Fruit fly (Drosophila melanogaster) whole organism, embryonic: ENCODE results near the gene Tom40.

Experiments used
- Bteb2 ChIP-seq: fragments of 200-800 bp; sonication (Bioruptor generic); optimal IDR thresholded peaks from 2 replicates; lab custom pipeline; 2016; ENCODE audit warnings: missing biosample characterization, missing genetic modification characterization
- CG10209 ChIP-seq: fragments of 200-800 bp; sonication (Bioruptor generic); optimal IDR thresholded peaks from 3 replicates; lab custom pipeline; 2017; ENCODE audit warnings: missing biosample characterization, mild to moderate bottlenecking, missing genetic modification characterization, missing genetic modification reagents
- CG10274 ChIP-seq: fragments of 200-800 bp; sonication (Bioruptor generic); optimal IDR thresholded peaks from 3 replicates; lab custom pipeline; 2017; ENCODE audit warnings: missing biosample characterization, mild to moderate bottlenecking, missing genetic modification characterization
- CG11093 ChIP-seq: fragments of 200-800 bp; sonication (Bioruptor generic); IDR thresholded peaks from 3 replicates; pipeline ENCODE4 v1.3.6; 2022; ENCODE audit warnings: missing biosample characterization, missing genetic modification characterization
- CG11247 ChIP-seq: fragments of 200-800 bp; sonication (Bioruptor generic); IDR thresholded peaks from 2 replicates; pipeline ENCODE4 v1.3.6; 2022; ENCODE audit warnings: missing biosample characterization, missing genetic modification characterization
- CG1233 ChIP-seq: fragments of 200-800 bp; sonication (Bioruptor generic); optimal IDR thresholded peaks from 4 replicates; lab custom pipeline; 2018; ENCODE audit warnings: missing biosample characterization, mild to moderate bottlenecking, missing genetic modification characterization
- CG13775 ChIP-seq: fragments of 200-800 bp; sonication (Bioruptor generic); optimal IDR thresholded peaks from 3 replicates; lab custom pipeline; 2017; ENCODE audit warnings: missing biosample characterization, mild to moderate bottlenecking, missing genetic modification characterization
- CG15479 ChIP-seq: fragments of 200-800 bp; sonication (Bioruptor generic); optimal IDR thresholded peaks from 3 replicates; lab custom pipeline; 2019; ENCODE audit warnings: missing biosample characterization, mild to moderate bottlenecking, missing genetic modification characterization, moderate library complexity
- CG17361 ChIP-seq: fragments of 200-800 bp; sonication (Bioruptor generic); IDR thresholded peaks from 3 replicates; pipeline ENCODE4 v1.3.6; 2022; ENCODE audit warnings: missing biosample characterization, missing genetic modification characterization
- CG17568 ChIP-seq: fragments of 200-800 bp; sonication (Bioruptor generic); optimal IDR thresholded peaks from 2 replicates; lab custom pipeline; 2018; ENCODE audit warnings: missing biosample characterization, mild to moderate bottlenecking, missing genetic modification characterization, moderate library complexity
- CG33213 ChIP-seq: fragments of 200-800 bp; sonication (Bioruptor generic); optimal IDR thresholded peaks from 3 replicates; lab custom pipeline; 2016; ENCODE audit warnings: missing biosample characterization, missing genetic modification characterization
- CG34376 ChIP-seq: fragments of 200-800 bp; sonication (Bioruptor generic); optimal IDR thresholded peaks from 2 replicates; lab custom pipeline; 2018; ENCODE audit warnings: missing biosample characterization, mild to moderate bottlenecking, missing genetic modification characterization
- CG4820 ChIP-seq: fragments of 200-800 bp; sonication (Bioruptor generic); optimal IDR thresholded peaks from 3 replicates; lab custom pipeline; 2016; ENCODE audit warnings: missing biosample characterization, missing genetic modification characterization
- CG6854 ChIP-seq: fragments of 200-800 bp; sonication (Bioruptor generic); optimal IDR thresholded peaks from 3 replicates; lab custom pipeline; 2017; ENCODE audit warnings: missing biosample characterization, mild to moderate bottlenecking, missing genetic modification characterization
- CG8290 ChIP-seq, 3 experiments: fragments of 200-800 bp; sonication (Bioruptor generic); optimal IDR thresholded peaks; 2 replicates each; lab custom pipeline; 2016 to 2019; ENCODE audit warnings: missing biosample characterization in 3 of 3, missing genetic modification characterization in 3 of 3, mild to moderate bottlenecking in 2 of 3, moderate library complexity in 1 of 3
- CG8765 ChIP-seq: fragments of 200-800 bp; sonication (Bioruptor generic); IDR thresholded peaks from 2 replicates; pipeline ENCODE4 v1.3.6; 2022; ENCODE audit warnings: missing biosample characterization, missing genetic modification characterization
- CG9215 ChIP-seq: fragments of 200-800 bp; sonication (Bioruptor generic); IDR thresholded peaks from 2 replicates; pipeline ENCODE4 v1.3.6; 2022; ENCODE audit warnings: missing biosample characterization, missing genetic modification characterization
- CG9609 ChIP-seq: fragments of 200-800 bp; sonication (Bioruptor generic); optimal IDR thresholded peaks from 3 replicates; lab custom pipeline; 2016; ENCODE audit warnings: missing biosample characterization, missing genetic modification characterization
- CG9727 ChIP-seq: fragments of 200-800 bp; sonication (Bioruptor generic); optimal IDR thresholded peaks from 3 replicates; lab custom pipeline; 2017; ENCODE audit warnings: missing biosample characterization, mild to moderate bottlenecking, missing genetic modification characterization
- CoRest ChIP-seq: fragments of 200-800 bp; sonication (Bioruptor generic); optimal IDR thresholded peaks from 3 replicates; lab custom pipeline; 2018; ENCODE audit warnings: missing biosample characterization, mild to moderate bottlenecking, missing genetic modification characterization, moderate library complexity
- Dad ChIP-seq: fragments of 200-800 bp; sonication (Bioruptor generic); optimal IDR thresholded peaks from 3 replicates; lab custom pipeline; 2016; ENCODE audit warnings: missing biosample characterization, missing genetic modification characterization
- Dip2 ChIP-seq: fragments of 200-800 bp; sonication (Bioruptor generic); IDR thresholded peaks from 2 replicates; pipeline ENCODE4 v1.3.6; 2022; ENCODE audit warnings: missing biosample characterization, missing genetic modification characterization
- Doc2 ChIP-seq: fragments of 200-800 bp; sonication (Bioruptor generic); IDR thresholded peaks from 2 replicates; pipeline ENCODE4 v1.3.6; 2022; ENCODE audit warnings: missing biosample characterization, missing genetic modification characterization
- Elba2 ChIP-seq: fragments of 200-800 bp; sonication (Bioruptor generic); optimal IDR thresholded peaks from 3 replicates; lab custom pipeline; 2016; ENCODE audit warnings: missing biosample characterization, missing genetic modification characterization
- GATAe ChIP-seq: fragments of 200-800 bp; sonication (Bioruptor generic); conservative IDR thresholded peaks from 2 replicates; pipeline ENCODE4 v1.3.6; 2022; ENCODE audit warnings: missing biosample characterization, missing genetic modification characterization
- Hsf ChIP-seq: fragments of 200-800 bp; sonication (Bioruptor generic); optimal IDR thresholded peaks from 3 replicates; lab custom pipeline; 2016; ENCODE audit warnings: missing biosample characterization, missing genetic modification characterization
- Lim3 ChIP-seq: fragments of 200-800 bp; sonication (Bioruptor generic); IDR thresholded peaks from 2 replicates; pipeline ENCODE4 v1.3.6; 2022; ENCODE audit warnings: missing biosample characterization, missing genetic modification characterization
- MTF-1 ChIP-seq: fragments of 200-800 bp; sonication (Bioruptor generic); optimal IDR thresholded peaks from 2 replicates; lab custom pipeline; 2018; ENCODE audit warnings: missing biosample characterization, mild to moderate bottlenecking, missing genetic modification characterization, borderline replicate concordance
- Max ChIP-seq: fragments of 200-800 bp; sonication (Bioruptor generic); optimal IDR thresholded peaks from 2 replicates; lab custom pipeline; 2016; ENCODE audit warnings: missing biosample characterization, mild to moderate bottlenecking, missing genetic modification characterization
- Med ChIP-seq: fragments of 200-800 bp; sonication (Bioruptor generic); peaks from one replicate; lab custom pipeline; 2016; ENCODE audit warnings: missing biosample characterization, missing genetic modification characterization, mild to moderate bottlenecking, inconsistent platforms, moderate library complexity
- NK7.1 ChIP-seq: fragments of 200-800 bp; sonication (Bioruptor generic); optimal IDR thresholded peaks from 3 replicates; lab custom pipeline; 2016; ENCODE audit warnings: missing biosample characterization, missing genetic modification characterization
- Neu2 ChIP-seq: fragments of 200-800 bp; sonication (Bioruptor generic); optimal IDR thresholded peaks from 3 replicates; lab custom pipeline; 2016; ENCODE audit warnings: missing biosample characterization, missing genetic modification characterization, borderline replicate concordance
- Stat92E ChIP-seq, 3 experiments: fragments of >200 bp in 2 of 3; fragments of 200-800 bp in 1 of 3; sonication (Bioruptor generic) in 1 of 3; optimal IDR thresholded peaks; 2 replicates each; lab custom pipeline; 2017 to 2019; ENCODE audit warnings: missing biosample characterization in 3 of 3, missing genetic modification characterization in 3 of 3, mild to moderate bottlenecking in 1 of 3, moderate library complexity in 1 of 3
- ac ChIP-seq: fragments of 200-800 bp; sonication (Bioruptor generic); optimal IDR thresholded peaks from 3 replicates; lab custom pipeline; 2017; ENCODE audit warnings: missing biosample characterization, mild to moderate bottlenecking, missing genetic modification characterization
- aop ChIP-seq: fragments of 200-800 bp; sonication (Bioruptor generic); IDR thresholded peaks from 2 replicates; pipeline ENCODE4 v1.3.6; 2022; ENCODE audit warnings: missing biosample characterization, missing genetic modification characterization
- bab2 ChIP-seq: fragments of 200-800 bp; sonication (Bioruptor generic); optimal IDR thresholded peaks from 2 replicates; lab custom pipeline; 2016; ENCODE audit warnings: missing biosample characterization, missing genetic modification characterization
- bigmax ChIP-seq: fragments of 200-800 bp; sonication (Bioruptor generic); optimal IDR thresholded peaks from 2 replicates; lab custom pipeline; 2018; ENCODE audit warnings: missing biosample characterization, mild to moderate bottlenecking, missing genetic modification characterization
- cad ChIP-seq: fragments of >200 bp; optimal IDR thresholded peaks from 2 replicates; lab custom pipeline; 2017; ENCODE audit warnings: missing biosample characterization, missing genetic modification characterization
- gsb ChIP-seq: fragments of 200-800 bp; sonication (Bioruptor generic); IDR thresholded peaks from 2 replicates; pipeline ENCODE4 v1.3.6; 2022; ENCODE audit warnings: missing biosample characterization, missing genetic modification characterization
- inv ChIP-seq: fragments of 200-800 bp; sonication (Bioruptor generic); IDR thresholded peaks from 2 replicates; pipeline ENCODE4 v1.3.6; 2022; ENCODE audit warnings: missing biosample characterization, missing genetic modification characterization; ENCODE audit not compliant: partially characterized antibody
- lilli ChIP-seq: fragments of 200-800 bp; sonication (Bioruptor generic); optimal IDR thresholded peaks from 3 replicates; lab custom pipeline; 2016; ENCODE audit warnings: missing biosample characterization, missing genetic modification characterization
- luna ChIP-seq: fragments of 200-800 bp; sonication (Bioruptor generic); optimal IDR thresholded peaks from 2 replicates; lab custom pipeline; 2016; ENCODE audit warnings: missing biosample characterization, missing genetic modification characterization
- onecut ChIP-seq: fragments of 200-800 bp; sonication (Bioruptor generic); IDR thresholded peaks from 2 replicates; pipeline ENCODE4 v1.3.6; 2022; ENCODE audit warnings: missing biosample characterization, missing genetic modification characterization
- ranshi ChIP-seq: fragments of 200-800 bp; sonication (Bioruptor generic); IDR thresholded peaks from 2 replicates; pipeline ENCODE4 v1.3.6; 2022; ENCODE audit warnings: missing biosample characterization, missing genetic modification characterization
- rib ChIP-seq: fragments of 200-800 bp; sonication (Bioruptor generic); IDR thresholded peaks from 2 replicates; pipeline ENCODE4 v1.3.6; 2022; ENCODE audit warnings: missing biosample characterization, missing genetic modification characterization
- salm ChIP-seq: fragments of 200-800 bp; sonication (Bioruptor generic); optimal IDR thresholded peaks from 2 replicates; lab custom pipeline; 2018; ENCODE audit warnings: missing biosample characterization, mild to moderate bottlenecking, missing genetic modification characterization
- tgo ChIP-seq: fragments of 200-800 bp; sonication (Bioruptor generic); IDR thresholded peaks from 3 replicates; pipeline ENCODE4 v1.3.6; 2022; ENCODE audit warnings: missing biosample characterization, missing genetic modification characterization
- vvl ChIP-seq: fragments of 200-800 bp; sonication (Bioruptor generic); IDR thresholded peaks from 2 replicates; pipeline ENCODE4 v1.3.6; 2022; ENCODE audit warnings: missing biosample characterization, missing genetic modification characterization

Tom40 gene

dm6 chrX:7705175-7706097 is 31.3 kb upstream of the Tom40 start:
- TF ChIP-seq CG17568 (peak; percentile 72), Max (peak; percentile 96), Bteb2 (GFP tag; lab: Kevin White, UChicago) (peak; percentile 75), CG9215 (GFP tag; lab: Robert Waterston, UW) (peak; percentile 87), CG13775 (peak; percentile 94), ranshi (GFP tag; lab: Robert Waterston, UW) (peak; percentile 84), gsb (GFP tag; lab: Robert Waterston, UW) (peak; percentile 79), Doc2 (0 out of 2 replicates have a peak, but pooled peaks have one; percentile 31), cad (GFP tag; lab: Kevin White, UChicago) (no peak), CG11247 (GFP tag; lab: Robert Waterston, UW) (peak; percentile 69; the same call in 1 of the 2 replicates), Stat92E (GFP tag; optimal IDR thresholded peaks at IDR 0.05; lab: Kevin White, UChicago) (peak in 1 of 3 experiments; percentile 71), NK7.1 (GFP tag; lab: Kevin White, UChicago) (peak; percentile 59), CG9727 (GFP tag; lab: Kevin White, UChicago) (peak; percentile 98), rib (GFP tag; lab: Robert Waterston, UW) (0 out of 2 replicates have a peak, but pooled peaks have one; percentile 52), CG4820 (GFP tag; lab: Kevin White, UChicago) (peak; percentile 92), GATAe (peak; percentile 53; the same call in 1 of the 2 replicates), CG33213 (GFP tag; lab: Kevin White, UChicago) (peak; percentile 26), CG10209 (peak; percentile 96), ac (peak; percentile 78), Neu2 (GFP tag; lab: Kevin White, UChicago) (no peak), aop (GFP tag; lab: Robert Waterston, UW) (no peak), CG6854 (GFP tag; lab: Kevin White, UChicago) (peak; percentile 93), CG17361 (peak; percentile 99), CG11093 (GFP tag; lab: Robert Waterston, UW) (peak; percentile 78; the same call in 2 of the 3 replicates), CG1233 (GFP tag; lab: Kevin White, UChicago) (peak; percentile 93), MTF-1 (GFP tag; lab: Kevin White, UChicago) (peak; percentile 69), onecut (GFP tag; lab: Robert Waterston, UW) (peak; percentile 77), bigmax (no peak), Dip2 (GFP tag; lab: Robert Waterston, UW) (no peak), CG10274 (peak; percentile 87), CG8290 (GFP tag; optimal IDR thresholded peaks at IDR 0.05; lab: Kevin White, UChicago) (peak; percentile 90), CG8290 (tag; optimal IDR thresholded peaks at IDR 0.05; lab: Kevin White, UChicago) (peak; percentile 57 to 85), Hsf (GFP tag; lab: Kevin White, UChicago) (peak; percentile 90), bab2 (peak; percentile 83), Med (GFP tag; lab: Kevin White, UChicago) (peak; percentile 96), tgo (GFP tag; lab: Robert Waterston, UW) (peak; percentile 84), lilli (GFP tag; lab: Kevin White, UChicago) (peak; percentile 95), CG15479 (GFP tag; lab: Kevin White, UChicago) (no peak), CG8765 (peak; percentile 54; the same call in 1 of the 2 replicates), vvl (GFP tag; lab: Robert Waterston, UW) (peak; percentile 88), Elba2 (GFP tag; lab: Kevin White, UChicago) (peak; percentile 8), luna (no peak), CG9609 (peak; percentile 80), salm (tag; lab: Kevin White, UChicago) (peak; percentile 89), CG34376 (GFP tag; lab: Kevin White, UChicago) (peak; percentile 85), Dad (GFP tag; lab: Kevin White, UChicago) (peak; percentile 74), CoRest (tag; lab: Kevin White, UChicago) (peak; percentile 97), inv (GFP tag; lab: Robert Waterston, UW) (no peak), Lim3 (GFP tag; lab: Robert Waterston, UW) (0 out of 2 replicates have a peak, but pooled peaks have one; percentile 51)
